Fruit fly (Drosophila melanogaster): ENCODE data around the gene Ir10a.
A peak's percentile ranks its signal among the peaks of the same experiment; 100 is the strongest.

Ir10a gene

dm6 chrX:11349780-11350179 lies 38.8 kb upstream of the Ir10a start, which contains the start of gene NdufV3 (continued):
- TF ChIP-seq slp2 (GFP tag; optimal IDR thresholded peaks at IDR 0.05) (no peak), zf30C (GFP tag; optimal IDR thresholded peaks at IDR 0.05) (no peak), p53 (GFP tag; optimal IDR thresholded peaks at IDR 0.05) (no peak), dan (GFP tag; IDR thresholded peaks at IDR 0.05) (no peak), row (GFP tag; IDR thresholded peaks at IDR 0.05) (peak; percentile 41; the same call in 1 of the 3 replicates), eyg (GFP tag; optimal IDR thresholded peaks at IDR 0.05) (no peak), phol (tag; optimal IDR thresholded peaks at IDR 0.05) (peak; percentile 10), pros (GFP tag; optimal IDR thresholded peaks at IDR 0.05) (no peak), Gug (GFP tag; IDR thresholded peaks at IDR 0.05) (peak; percentile 20; the same call in 1 of the 4 replicates), CG10267 (tag; optimal IDR thresholded peaks at IDR 0.05) (peak; percentile 49), Neu2 (GFP tag; optimal IDR thresholded peaks at IDR 0.05; ENCODE audit: borderline replicate concordance) (no peak), CG10565 (GFP tag; optimal IDR thresholded peaks at IDR 0.05) (no peak), al (GFP tag; IDR thresholded peaks at IDR 0.05) (no peak), mam (GFP tag; optimal IDR thresholded peaks at IDR 0.05) (peak; percentile 34), Mad (GFP tag; optimal IDR thresholded peaks at IDR 0.05) (no peak), vnd (GFP tag; IDR thresholded peaks at IDR 0.05; ENCODE audit: partially characterized antibody) (no peak), Fer2 (tag; optimal IDR thresholded peaks at IDR 0.05) (no peak), CG17802 (tag; optimal IDR thresholded peaks at IDR 0.05) (no peak), nom (GFP tag; optimal IDR thresholded peaks at IDR 0.05) (no peak), Blimp-1 (GFP tag; optimal IDR thresholded peaks at IDR 0.05) (no peak), aop (GFP tag; IDR thresholded peaks at IDR 0.05) (no peak), trh (GFP tag; optimal IDR thresholded peaks at IDR 0.05) (no peak), CG8478 (optimal IDR thresholded peaks at IDR 0.05) (no peak), fru (optimal IDR thresholded peaks at IDR 0.05) (no peak), HmgD (GFP tag; optimal IDR thresholded peaks at IDR 0.05) (no peak), repo (GFP tag; optimal IDR thresholded peaks at IDR 0.05) (no peak), Chrac-16 (GFP tag; optimal IDR thresholded peaks at IDR 0.05) (no peak), CG10147 (GFP tag; optimal IDR thresholded peaks at IDR 0.05) (no peak), NC2β (GFP tag; optimal IDR thresholded peaks at IDR 0.05) (no peak), crol (GFP tag; IDR thresholded peaks at IDR 0.05) (no peak), MESR4 (GFP tag; optimal IDR thresholded peaks at IDR 0.05) (peak; percentile 53), lbe (GFP tag; optimal IDR thresholded peaks at IDR 0.05) (no peak), CG15011 (GFP tag; optimal IDR thresholded peaks at IDR 0.05) (no peak), HLH54F (GFP tag; optimal IDR thresholded peaks at IDR 0.05) (peak; percentile 9), fu2 (GFP tag; optimal IDR thresholded peaks at IDR 0.05) (no peak), CG11696 (GFP tag; IDR thresholded peaks at IDR 0.05) (no peak), Vsx1 (GFP tag; optimal IDR thresholded peaks at IDR 0.05) (no peak), CG17359 (tag; optimal IDR thresholded peaks at IDR 0.05) (no peak), klu (GFP tag; IDR thresholded peaks at IDR 0.05) (no peak), hbn (GFP tag; IDR thresholded peaks at IDR 0.05; ENCODE audit: partially characterized antibody) (no peak), ATbp (GFP tag; optimal IDR thresholded peaks at IDR 0.05) (no peak), CG4404 (GFP tag; IDR thresholded peaks at IDR 0.05) (no peak), Lpt (GFP tag; optimal IDR thresholded peaks at IDR 0.05) (no peak), CG6654 (GFP tag; optimal IDR thresholded peaks at IDR 0.05) (no peak), inv (GFP tag; IDR thresholded peaks at IDR 0.05; ENCODE audit: partially characterized antibody) (no peak), CG2120 (GFP tag; optimal IDR thresholded peaks at IDR 0.05) (peak; percentile 31), sob (GFP tag; IDR thresholded peaks at IDR 0.05) (no peak; the same call in 1 of the 2 replicates), Myb (GFP tag; optimal IDR thresholded peaks at IDR 0.05) (no peak), pfk (GFP tag; optimal IDR thresholded peaks at IDR 0.05) (no peak), CG8290 (GFP tag; optimal IDR thresholded peaks at IDR 0.05) (no peak), CG8290 (tag; optimal IDR thresholded peaks at IDR 0.05) (peak in 1 of 2 experiments; percentile 69), C15 (GFP tag; IDR thresholded peaks at IDR 0.05) (no peak), tll (GFP tag; optimal IDR thresholded peaks at IDR 0.05) (no peak)
